Worm (Caenorhabditis elegans): ENCODE measurements around the gene F02D10.2.

ce11 chrX:13463793-13464192 is at the start of gene F02D10.2:
- TF ChIP-seq nhr-77 (tag; optimal IDR thresholded peaks at IDR 0.05) (no peak), zag-1 (tag; optimal IDR thresholded peaks at IDR 0.05) (no peak)

All from whole organism, L1 larva.